Fruit fly (Drosophila melanogaster): Measurements from ENCODE around the gene CG10470.

dm6 chr2L:19027246-19027886, 21.5 kb upstream of the CG10470 start, which contains the start of gene Sidpn:
- TF ChIP-seq CG15710 (tag; optimal IDR thresholded peaks at IDR 0.05): no peak
- TF ChIP-seq rn (GFP tag; IDR thresholded peaks at IDR 0.05): no peak
- no peak for TF ChIP-seq CG34367 (tag; optimal IDR thresholded peaks at IDR 0.05)
- TF ChIP-seq Snoo (tag; optimal IDR thresholded peaks at IDR 0.05): no peak
- no peak for TF ChIP-seq Ets98B (GFP tag; IDR thresholded peaks at IDR 0.05)
- no peak for TF ChIP-seq CG8159 (tag; optimal IDR thresholded peaks at IDR 0.05)
